Worm (Caenorhabditis elegans) whole organism, young adult: ENCODE measurements around the gene haf-3.

Source experiments
- B0336.3 ChIP-seq: fragments of 200-800 bp; sonication (Bioruptor generic); IDR thresholded peaks from 2 replicates; pipeline ENCODE4 v1.3.6; 2022; ENCODE audit warnings: missing genetic modification characterization, missing compliant biosample characterization
- F22D6.2 ChIP-seq: sonication (generic microtip); optimal IDR thresholded peaks from 2 replicates; lab custom pipeline; 2016; ENCODE audit warnings: mild to moderate bottlenecking, missing genetic modification characterization, missing compliant biosample characterization
- F57C9.4 ChIP-seq: sonication (generic microtip); optimal IDR thresholded peaks from 2 replicates; lab custom pipeline; 2017; ENCODE audit warnings: mild to moderate bottlenecking, missing genetic modification characterization, missing compliant biosample characterization
- lin-35 ChIP-seq, 3 experiments: fragments of 150-350 bp in 2 of 3; sonication (generic microtip) in 1 of 3; optimal IDR thresholded peaks; 2 replicates each; lab custom pipeline; 2014 to 2018; ENCODE audit warnings: missing biosample characterization in 3 of 3, missing genetic modification characterization in 3 of 3, missing genetic modification reagents in 3 of 3
- snpc-4 ChIP-seq, 5 experiments: fragments of 150-350 bp in 1 of 5; sonication (generic microtip) in 4 of 5; optimal IDR thresholded peaks; 2 replicates each; lab custom pipeline; 2014 to 2018; ENCODE audit warnings: missing genetic modification characterization in 5 of 5, missing biosample characterization in 3 of 5, antibody characterized with exemption in 2 of 5, mild to moderate bottlenecking in 2 of 5, missing compliant biosample characterization in 2 of 5, missing genotype in 2 of 5, moderate library complexity in 2 of 5, missing genetic modification reagents in 1 of 5

ce11 chrV:15796087-15796486 lies 30.1 kb upstream of the haf-3 start, which contains the start of gene nhr-223:
- no peak for TF ChIP-seq B0336.3 (GFP tag; lab: Robert Waterston, UW)
- TF ChIP-seq F22D6.2 (tag; lab: Kevin White, UChicago), result no peak
- no peak for TF ChIP-seq F57C9.4 (tag; lab: Kevin White, UChicago)
- TF ChIP-seq snpc-4 (GFP tag; optimal IDR thresholded peaks at IDR 0.05; lab: Kevin White, UChicago), result no peak
- TF ChIP-seq snpc-4 (tag; optimal IDR thresholded peaks at IDR 0.05; lab: Kevin White, UChicago), result no peak
- no peak for TF ChIP-seq lin-35 (GFP tag; optimal IDR thresholded peaks at IDR 0.05; lab: Kevin White, UChicago)
